Fruit fly (Drosophila melanogaster) whole organism: ENCODE measurements around the gene CG33966.

Source experiments
- CG8478 ChIP-seq: fragments of >200 bp; optimal IDR thresholded peaks from 2 replicates; lab custom pipeline; 2018; ENCODE audit warnings: inconsistent platforms
- Dll ChIP-seq: fragments of >200 bp; optimal IDR thresholded peaks from 2 replicates; lab custom pipeline; 2017
- EcR ChIP-seq, 2 experiments: fragments of >200 bp; optimal IDR thresholded peaks; 2 replicates each; lab custom pipeline; 2017; ENCODE audit warnings: missing biosample characterization in 2 of 2, missing genetic modification characterization in 2 of 2, missing genetic modification reagents in 2 of 2
- pan ChIP-seq: fragments of >200 bp; optimal IDR thresholded peaks from 2 replicates; lab custom pipeline; 2017
- psq ChIP-seq: fragments of >200 bp; optimal IDR thresholded peaks from 2 replicates; lab custom pipeline; 2017
- usp ChIP-seq: fragments of >200 bp; optimal IDR thresholded peaks from 2 replicates; lab custom pipeline; 2017; ENCODE audit warnings: missing biosample characterization, missing genetic modification characterization, mixed read lengths

dm6 chr3L:1265423-1266002, 31.6 kb downstream of the CG33966 start:
- TF ChIP-seq psq (lab: Kevin White, UChicago) (no peak), pan (lab: Kevin White, UChicago) (no peak), Dll (no peak), usp (GFP tag; lab: Kevin White, UChicago) (no peak), CG8478 (lab: Kevin White, UChicago) (no peak), EcR (GFP tag; optimal IDR thresholded peaks at IDR 0.05; lab: Kevin White, UChicago) (no peak)
